Fruit fly (Drosophila melanogaster) whole organism, embryonic: ENCODE measurements around the gene CG43137.

Source experiments
- Antp ChIP-seq: fragments of 200-800 bp; sonication (Bioruptor generic); optimal IDR thresholded peaks from 3 replicates; lab custom pipeline; 2016; ENCODE audit warnings: missing biosample characterization, missing genetic modification characterization
- CG10543 ChIP-seq: fragments of 200-800 bp; sonication (Bioruptor generic); optimal IDR thresholded peaks from 3 replicates; lab custom pipeline; 2017; ENCODE audit warnings: missing biosample characterization, mild to moderate bottlenecking, missing genetic modification characterization, moderate library complexity
- CG10654 ChIP-seq: fragments of 200-800 bp; sonication (Bioruptor generic); optimal IDR thresholded peaks from 2 replicates; lab custom pipeline; 2016; ENCODE audit warnings: missing biosample characterization, missing genetic modification characterization
- CG11456 ChIP-seq: fragments of 200-800 bp; sonication (Bioruptor generic); IDR thresholded peaks from 3 replicates; pipeline ENCODE4 v1.3.6; 2022; ENCODE audit warnings: missing biosample characterization, missing genetic modification characterization
- CG12104 ChIP-seq: fragments of 200-800 bp; sonication (Bioruptor generic); optimal IDR thresholded peaks from 3 replicates; lab custom pipeline; 2016; ENCODE audit warnings: missing biosample characterization, missing genetic modification characterization
- CG15073 ChIP-seq: fragments of 200-800 bp; sonication (Bioruptor generic); optimal IDR thresholded peaks from 2 replicates; lab custom pipeline; 2016; ENCODE audit warnings: missing biosample characterization, missing genetic modification characterization
- CG2678 ChIP-seq: fragments of 200-800 bp; sonication (Bioruptor generic); optimal IDR thresholded peaks from 3 replicates; lab custom pipeline; 2019; ENCODE audit warnings: missing biosample characterization, mild to moderate bottlenecking, missing genetic modification characterization, moderate library complexity
- CG33557 ChIP-seq: fragments of 200-800 bp; sonication (Bioruptor generic); optimal IDR thresholded peaks from 2 replicates; lab custom pipeline; 2019; ENCODE audit warnings: missing biosample characterization, mild to moderate bottlenecking, missing genetic modification characterization, moderate library complexity
- CG34224 ChIP-seq: fragments of 200-800 bp; sonication (Bioruptor generic); IDR thresholded peaks from 3 replicates; pipeline ENCODE4 v1.3.6; 2022; ENCODE audit warnings: missing biosample characterization, missing genetic modification characterization; ENCODE audit not compliant: partially characterized antibody
- CG34376 ChIP-seq: fragments of 200-800 bp; sonication (Bioruptor generic); optimal IDR thresholded peaks from 2 replicates; lab custom pipeline; 2018; ENCODE audit warnings: missing biosample characterization, mild to moderate bottlenecking, missing genetic modification characterization
- CG3995 ChIP-seq: fragments of 200-800 bp; sonication (Bioruptor generic); optimal IDR thresholded peaks from 3 replicates; lab custom pipeline; 2016; ENCODE audit warnings: missing biosample characterization, missing genetic modification characterization
- CG6175 ChIP-seq: fragments of 200-800 bp; sonication (Bioruptor generic); IDR thresholded peaks from 3 replicates; pipeline ENCODE4 v1.3.6; 2022; ENCODE audit warnings: missing biosample characterization, missing genetic modification characterization
- CG6254 ChIP-seq: fragments of 200-800 bp; sonication (Bioruptor generic); optimal IDR thresholded peaks from 3 replicates; lab custom pipeline; 2017; ENCODE audit warnings: mild to moderate bottlenecking, missing biosample characterization, missing genetic modification reagents, missing genetic modification characterization
- CG7271 ChIP-seq: fragments of 200-800 bp; sonication (Bioruptor generic); optimal IDR thresholded peaks from 2 replicates; lab custom pipeline; 2018; ENCODE audit warnings: missing biosample characterization, mild to moderate bottlenecking, missing genetic modification characterization, moderate library complexity
- CG7372 ChIP-seq: fragments of 200-800 bp; sonication (Bioruptor generic); IDR thresholded peaks from 2 replicates; pipeline ENCODE4 v1.3.6; 2022; ENCODE audit warnings: missing biosample characterization, missing genetic modification characterization
- Deaf1 ChIP-seq: fragments of 200-800 bp; optimal IDR thresholded peaks from 3 replicates; lab custom pipeline; 2019; ENCODE audit warnings: missing biosample characterization, mild to moderate bottlenecking, missing genetic modification characterization, moderate library complexity
- Dek ChIP-seq: fragments of 200-800 bp; sonication (Bioruptor generic); optimal IDR thresholded peaks from 3 replicates; lab custom pipeline; 2019; ENCODE audit warnings: missing biosample characterization, mild to moderate bottlenecking, missing genetic modification characterization, moderate library complexity
- Ets97D ChIP-seq: fragments of 200-800 bp; sonication (Bioruptor generic); optimal IDR thresholded peaks from 3 replicates; lab custom pipeline; 2016; ENCODE audit warnings: missing biosample characterization, missing genetic modification characterization
- HmgZ ChIP-seq: fragments of 200-800 bp; sonication (Bioruptor generic); optimal IDR thresholded peaks from 2 replicates; lab custom pipeline; 2018; ENCODE audit warnings: missing biosample characterization, mild to moderate bottlenecking, missing genetic modification characterization
- Nf-YC ChIP-seq: fragments of 200-800 bp; optimal IDR thresholded peaks from 3 replicates; lab custom pipeline; 2019; ENCODE audit warnings: missing biosample characterization, mild to moderate bottlenecking, missing genetic modification characterization, moderate library complexity
- Oli ChIP-seq: fragments of 200-800 bp; sonication (Bioruptor generic); optimal IDR thresholded peaks from 2 replicates; lab custom pipeline; 2018; ENCODE audit warnings: missing biosample characterization, mild to moderate bottlenecking, missing genetic modification characterization, moderate library complexity
- YL-1 ChIP-seq: fragments of 200-800 bp; sonication (Bioruptor generic); optimal IDR thresholded peaks from 3 replicates; lab custom pipeline; 2017; ENCODE audit warnings: missing biosample characterization, mild to moderate bottlenecking, missing genetic modification characterization
- abd-A ChIP-seq: fragments of 200-800 bp; sonication (Bioruptor generic); optimal IDR thresholded peaks from 3 replicates; lab custom pipeline; 2019; ENCODE audit warnings: missing biosample characterization, mild to moderate bottlenecking, missing genetic modification characterization, moderate library complexity
- btn ChIP-seq: fragments of 200-800 bp; sonication (Bioruptor generic); optimal IDR thresholded peaks from 2 replicates; lab custom pipeline; 2016; ENCODE audit warnings: missing biosample characterization, missing genetic modification characterization
- caup ChIP-seq: fragments of 200-800 bp; sonication (Bioruptor generic); optimal IDR thresholded peaks from 3 replicates; lab custom pipeline; 2017; ENCODE audit warnings: missing biosample characterization, mild to moderate bottlenecking, missing genetic modification characterization, moderate library complexity; ENCODE audit not compliant: severe bottlenecking
- chm ChIP-seq: fragments of 200-800 bp; sonication (Bioruptor generic); IDR thresholded peaks from 2 replicates; pipeline ENCODE4 v1.3.6; 2022; ENCODE audit warnings: missing biosample characterization, missing genetic modification characterization
- ewg ChIP-seq: fragments of 200-800 bp; sonication (Bioruptor generic); optimal IDR thresholded peaks from 3 replicates; lab custom pipeline; 2017; ENCODE audit warnings: mild to moderate bottlenecking, missing biosample characterization, missing genetic modification reagents, missing genetic modification characterization
- fd3F ChIP-seq: fragments of 200-800 bp; sonication (Bioruptor generic); optimal IDR thresholded peaks from 2 replicates; lab custom pipeline; 2018; ENCODE audit warnings: missing biosample characterization, mild to moderate bottlenecking, missing genetic modification characterization, moderate library complexity
- gro ChIP-seq: fragments of 200-800 bp; sonication (Bioruptor generic); optimal IDR thresholded peaks from 2 replicates; lab custom pipeline; 2016; ENCODE audit warnings: missing biosample characterization, missing genetic modification characterization
- lab ChIP-seq: fragments of 200-800 bp; sonication (Bioruptor generic); optimal IDR thresholded peaks from 3 replicates; lab custom pipeline; 2017; ENCODE audit warnings: missing biosample characterization, missing genetic modification characterization, mild to moderate bottlenecking, moderate library complexity, missing genetic modification reagents
- p53 ChIP-seq: fragments of 200-800 bp; sonication (Bioruptor generic); optimal IDR thresholded peaks from 2 replicates; lab custom pipeline; 2016; ENCODE audit warnings: missing biosample characterization, missing genetic modification characterization
- pho ChIP-seq: fragments of 200-800 bp; sonication (Bioruptor generic); optimal IDR thresholded peaks from 2 replicates; lab custom pipeline; 2016; ENCODE audit warnings: missing biosample characterization, missing genetic modification characterization
- pita ChIP-seq: fragments of 200-800 bp; sonication (Bioruptor generic); optimal IDR thresholded peaks from 2 replicates; lab custom pipeline; 2017; ENCODE audit warnings: missing biosample characterization, mild to moderate bottlenecking, missing genetic modification characterization
- sc ChIP-seq, 3 experiments: fragments of >200 bp in 2 of 3; fragments of 200-800 bp in 1 of 3; sonication (Bioruptor generic) in 1 of 3; optimal IDR thresholded peaks; 2 replicates in 2 of 3; 3 replicates in 1 of 3; lab custom pipeline; 2017; ENCODE audit warnings: mild to moderate bottlenecking in 1 of 3, missing biosample characterization in 1 of 3, missing genetic modification characterization in 1 of 3, missing genetic modification reagents in 1 of 3
- scrt ChIP-seq: fragments of 200-800 bp; sonication (Bioruptor generic); optimal IDR thresholded peaks from 2 replicates; lab custom pipeline; 2018; ENCODE audit warnings: missing biosample characterization, mild to moderate bottlenecking, missing genetic modification characterization, moderate library complexity
- sens-2 ChIP-seq: fragments of 200-800 bp; sonication (Bioruptor generic); IDR thresholded peaks from 2 replicates; pipeline ENCODE4 v1.3.6; 2022; ENCODE audit warnings: missing biosample characterization, missing genetic modification characterization
- sim ChIP-seq: fragments of 200-800 bp; sonication (Bioruptor generic); IDR thresholded peaks from 2 replicates; pipeline ENCODE4 v1.3.6; 2022; ENCODE audit warnings: missing biosample characterization, missing genetic modification characterization
- tap ChIP-seq: fragments of 200-800 bp; optimal IDR thresholded peaks from 3 replicates; lab custom pipeline; 2019; ENCODE audit warnings: missing biosample characterization, mild to moderate bottlenecking, missing genetic modification characterization, moderate library complexity
- tll ChIP-seq, 2 experiments: fragments of 200-800 bp in 1 of 2; fragments of >200 bp in 1 of 2; sonication (Bioruptor generic) in 1 of 2; optimal IDR thresholded peaks; 2 replicates each; lab custom pipeline; 2017 to 2019; ENCODE audit warnings: missing biosample characterization in 2 of 2, missing genetic modification characterization in 2 of 2, mild to moderate bottlenecking in 1 of 2, moderate library complexity in 1 of 2
- usp ChIP-seq: fragments of >200 bp; optimal IDR thresholded peaks from 2 replicates; lab custom pipeline; 2017; ENCODE audit warnings: missing biosample characterization, missing genetic modification characterization

The CG43137 gene

dm6 chrX:5880139-5880924 is 15.4 kb upstream of the CG43137 start (continued):
- TF ChIP-seq caup (GFP tag; lab: Kevin White, UChicago) (peak; percentile 29), abd-A (tag; lab: Kevin White, UChicago) (peak; percentile 54), CG11456 (GFP tag; lab: Robert Waterston, UW) (peak; percentile 33; the same call in 1 of the 3 replicates), Antp (peak; percentile 14), tap (tag; lab: Kevin White, UChicago) (no peak), p53 (GFP tag; lab: Kevin White, UChicago) (no peak), chm (GFP tag; lab: Robert Waterston, UW) (no peak), pho (GFP tag; lab: Kevin White, UChicago) (peak; percentile 51), sc (optimal IDR thresholded peaks at IDR 0.05; lab: Kevin White, UChicago) (no peak), sc (GFP tag; optimal IDR thresholded peaks at IDR 0.05; lab: Kevin White, UChicago) (no peak), HmgZ (peak; percentile 39), Ets97D (GFP tag; lab: Kevin White, UChicago) (peak; percentile 15), CG10543 (GFP tag; lab: Kevin White, UChicago) (peak; percentile 1), sens-2 (no peak), gro (GFP tag; lab: Kevin White, UChicago) (peak; percentile 7), CG15073 (GFP tag; lab: Kevin White, UChicago) (no peak), YL-1 (peak; percentile 74), CG6254 (GFP tag; lab: Kevin White, UChicago) (no peak), CG2678 (tag; lab: Kevin White, UChicago) (peak; percentile 70), CG7271 (tag; lab: Kevin White, UChicago) (no peak), CG10654 (GFP tag; lab: Kevin White, UChicago) (peak; percentile 17), Deaf1 (tag; lab: Kevin White, UChicago) (peak; percentile 52), CG7372 (GFP tag; lab: Robert Waterston, UW) (no peak), CG33557 (GFP tag; lab: Kevin White, UChicago) (peak; percentile 3), Nf-YC (tag; lab: Kevin White, UChicago) (peak; percentile 35), CG34376 (peak; percentile 31), CG34224 (GFP tag; lab: Robert Waterston, UW) (no peak), Dek (peak; percentile 27), CG12104 (GFP tag; lab: Kevin White, UChicago) (no peak), ewg (GFP tag; lab: Kevin White, UChicago) (no peak), tll (GFP tag; optimal IDR thresholded peaks at IDR 0.05; lab: Kevin White, UChicago) (no peak), lab (GFP tag; lab: Kevin White, UChicago) (peak; percentile 69), fd3F (GFP tag; lab: Kevin White, UChicago) (no peak), CG3995 (GFP tag; lab: Kevin White, UChicago) (peak; percentile 44), btn (no peak), CG6175 (GFP tag; lab: Robert Waterston, UW) (no peak), Oli (tag; lab: Kevin White, UChicago) (peak; percentile 46), sim (GFP tag; lab: Robert Waterston, UW) (no peak), scrt (GFP tag; lab: Kevin White, UChicago) (peak; percentile 67), pita (GFP tag; lab: Kevin White, UChicago) (no peak), usp (GFP tag; lab: Kevin White, UChicago) (no peak)
- TF ChIP-seq, all 482 proteins: peak for 228
